Worm (Caenorhabditis elegans): ENCODE results near the gene tag-267.

- TF ChIP-seq elt-3 (tag; optimal IDR thresholded peaks at IDR 0.05) = no peak
- no peak for TF ChIP-seq unc-39 (tag; optimal IDR thresholded peaks at IDR 0.05)
Measured at ce11 chrIII:658357-658756, 17.8 kb downstream of the tag-267 start, which contains the start of gene C09F5.1.

Measured in whole organism, mixed stage, embryonic.